Fruit fly (Drosophila melanogaster) whole organism, adult: ENCODE data around the gene CG1273.

ENCODE experiments used
- CG11617 ChIP-seq: fragments of 200-800 bp; sonication (Bioruptor generic); optimal IDR thresholded peaks from 2 replicates; lab custom pipeline; 2017; ENCODE audit warnings: mild to moderate bottlenecking, missing biosample characterization, missing genetic modification reagents, missing genetic modification characterization
- CG1620 ChIP-seq: fragments of 200-800 bp; sonication (Bioruptor generic); optimal IDR thresholded peaks from 2 replicates; lab custom pipeline; 2016; ENCODE audit warnings: missing biosample characterization, missing genetic modification characterization
- CG33017 ChIP-seq: fragments of 200-800 bp; sonication (Bioruptor generic); optimal IDR thresholded peaks from 2 replicates; lab custom pipeline; 2018; ENCODE audit warnings: missing biosample characterization, mild to moderate bottlenecking, missing genetic modification characterization, moderate library complexity
- CG7101 ChIP-seq: fragments of 200-800 bp; sonication (Bioruptor generic); optimal IDR thresholded peaks from 2 replicates; lab custom pipeline; 2018; ENCODE audit warnings: missing biosample characterization, mild to moderate bottlenecking, missing genetic modification characterization, moderate library complexity
- Crg-1 ChIP-seq: fragments of 200-800 bp; sonication (Bioruptor generic); optimal IDR thresholded peaks from 2 replicates; lab custom pipeline; 2016; ENCODE audit warnings: missing biosample characterization, missing genetic modification characterization
- Hr96 ChIP-seq: fragments of 200-800 bp; sonication (Bioruptor generic); optimal IDR thresholded peaks from 2 replicates; lab custom pipeline; 2016; ENCODE audit warnings: missing biosample characterization, missing genetic modification characterization
- Mnt ChIP-seq: fragments of 200-800 bp; sonication (Bioruptor generic); optimal IDR thresholded peaks from 2 replicates; lab custom pipeline; 2016; ENCODE audit warnings: missing biosample characterization, mild to moderate bottlenecking, missing genetic modification characterization
- bab1 ChIP-seq: fragments of 200-800 bp; sonication (Bioruptor generic); optimal IDR thresholded peaks from 3 replicates; lab custom pipeline; 2019; ENCODE audit warnings: missing biosample characterization, mild to moderate bottlenecking, missing genetic modification characterization, moderate library complexity
- cic ChIP-seq: fragments of 200-800 bp; sonication (Bioruptor generic); optimal IDR thresholded peaks from 2 replicates; lab custom pipeline; 2017; ENCODE audit warnings: missing biosample characterization, mild to moderate bottlenecking, missing genetic modification characterization, moderate library complexity
- kay ChIP-seq: fragments of 200-800 bp; sonication (Bioruptor generic); peaks from one replicate; lab custom pipeline; 2016; ENCODE audit warnings: missing biosample characterization, missing genetic modification characterization, borderline replicate concordance
- ovo ChIP-seq: fragments of 200-800 bp; sonication (Bioruptor generic); optimal IDR thresholded peaks from 2 replicates; lab custom pipeline; 2016; ENCODE audit warnings: missing biosample characterization, missing genetic modification characterization
- toe ChIP-seq: fragments of 200-800 bp; sonication (Bioruptor generic); optimal IDR thresholded peaks from 2 replicates; lab custom pipeline; 2016; ENCODE audit warnings: missing biosample characterization, missing genetic modification characterization

DNA sequence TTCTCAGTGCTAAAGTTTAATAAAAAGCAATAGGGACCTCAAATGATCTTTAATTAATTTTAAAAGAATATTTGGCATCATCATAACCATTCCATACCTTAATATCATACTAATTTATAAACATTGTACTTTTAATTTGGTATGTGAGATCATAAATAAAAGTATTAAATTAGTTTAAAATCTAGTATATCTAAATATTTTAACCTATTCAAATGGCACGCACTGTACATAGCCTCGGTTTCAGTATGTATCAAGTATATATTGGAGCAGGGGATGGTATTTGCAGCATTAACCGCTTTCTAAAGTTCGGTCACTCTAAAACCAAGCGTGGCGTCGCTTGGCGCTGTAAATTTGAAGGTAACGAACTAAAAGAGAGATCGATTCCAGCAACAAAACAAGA, 21.1 kb upstream of the CG1273 start, which contains the start of gene pav:
- TF ChIP-seq Mnt (GFP tag; lab: Kevin White, UChicago) = peak; percentile 18
- no peak for TF ChIP-seq toe (GFP tag; lab: Kevin White, UChicago)
- TF ChIP-seq kay (GFP tag; lab: Kevin White, UChicago) = no peak
- no peak for TF ChIP-seq ovo (GFP tag; lab: Kevin White, UChicago)
- peak; percentile 58 for TF ChIP-seq bab1
- no peak for TF ChIP-seq Crg-1
- no peak for TF ChIP-seq CG11617 (GFP tag; lab: Kevin White, UChicago)
- TF ChIP-seq cic (GFP tag; lab: Kevin White, UChicago) = no peak
- no peak for TF ChIP-seq CG1620
- TF ChIP-seq Hr96 = no peak
- TF ChIP-seq CG33017 = peak; percentile 36
- peak; percentile 27 for TF ChIP-seq CG7101
